Fruit fly (Drosophila melanogaster) whole organism, embryonic: ENCODE results near the gene Ir75b.

Experiments
- Antp ChIP-seq: fragments of 200-800 bp; sonication (Bioruptor generic); optimal IDR thresholded peaks from 3 replicates; lab custom pipeline; 2016; ENCODE audit warnings: missing biosample characterization, missing genetic modification characterization
- Awh ChIP-seq: fragments of 200-800 bp; sonication (Bioruptor generic); IDR thresholded peaks from 2 replicates; pipeline ENCODE4, ENCODE4 v1.3.6; 2022; ENCODE audit warnings: missing biosample characterization, missing genetic modification characterization
- Bdp1 ChIP-seq: fragments of 200-800 bp; sonication (Bioruptor generic); optimal IDR thresholded peaks from 3 replicates; lab custom pipeline; 2016; ENCODE audit warnings: missing biosample characterization, missing genetic modification characterization
- BtbVII ChIP-seq: fragments of 200-800 bp; sonication (Bioruptor generic); optimal IDR thresholded peaks from 3 replicates; lab custom pipeline; 2017; ENCODE audit warnings: missing biosample characterization, mild to moderate bottlenecking, missing genetic modification characterization
- CG10209 ChIP-seq: fragments of 200-800 bp; sonication (Bioruptor generic); optimal IDR thresholded peaks from 3 replicates; lab custom pipeline; 2017; ENCODE audit warnings: missing biosample characterization, mild to moderate bottlenecking, missing genetic modification characterization, missing genetic modification reagents
- CG11456 ChIP-seq: fragments of 200-800 bp; sonication (Bioruptor generic); IDR thresholded peaks from 3 replicates; pipeline ENCODE4 v1.3.6; 2022; ENCODE audit warnings: missing biosample characterization, missing genetic modification characterization
- CG12659 ChIP-seq: fragments of 200-800 bp; sonication (Bioruptor generic); optimal IDR thresholded peaks from 3 replicates; lab custom pipeline; 2017; ENCODE audit warnings: mild to moderate bottlenecking, missing biosample characterization, missing genetic modification reagents, missing genetic modification characterization
- CG15479 ChIP-seq: fragments of 200-800 bp; sonication (Bioruptor generic); optimal IDR thresholded peaks from 3 replicates; lab custom pipeline; 2019; ENCODE audit warnings: missing biosample characterization, mild to moderate bottlenecking, missing genetic modification characterization, moderate library complexity
- CG1602 ChIP-seq: fragments of 200-800 bp; sonication (Bioruptor generic); optimal IDR thresholded peaks from 3 replicates; lab custom pipeline; 2016; ENCODE audit warnings: missing biosample characterization, missing genetic modification characterization
- CG1603 ChIP-seq: fragments of 200-800 bp; sonication (Bioruptor generic); optimal IDR thresholded peaks from 2 replicates; lab custom pipeline; 2019; ENCODE audit warnings: missing biosample characterization, mild to moderate bottlenecking, missing genetic modification characterization, moderate library complexity
- CG17802 ChIP-seq: fragments of 200-800 bp; sonication (Bioruptor generic); optimal IDR thresholded peaks from 2 replicates; lab custom pipeline; 2018; ENCODE audit warnings: missing biosample characterization, mild to moderate bottlenecking, missing genetic modification characterization, moderate library complexity
- CG2202 ChIP-seq: fragments of 200-800 bp; sonication (Bioruptor generic); optimal IDR thresholded peaks from 2 replicates; lab custom pipeline; 2018; ENCODE audit warnings: missing biosample characterization, mild to moderate bottlenecking, missing genetic modification characterization
- CG3163 ChIP-seq: fragments of 200-800 bp; sonication (Bioruptor generic); optimal IDR thresholded peaks from 3 replicates; lab custom pipeline; 2016; ENCODE audit warnings: missing biosample characterization, missing genetic modification characterization
- CG3281 ChIP-seq: fragments of 200-800 bp; sonication (Bioruptor generic); optimal IDR thresholded peaks from 3 replicates; lab custom pipeline; 2017; ENCODE audit warnings: missing biosample characterization, mild to moderate bottlenecking, missing genetic modification characterization
- CG43689 ChIP-seq: fragments of 200-800 bp; sonication (Bioruptor generic); IDR thresholded peaks from 2 replicates; pipeline ENCODE4 v1.3.6; 2022; ENCODE audit warnings: missing biosample characterization, missing genetic modification characterization
- CG5180 ChIP-seq: fragments of 200-800 bp; sonication (Bioruptor generic); optimal IDR thresholded peaks from 3 replicates; lab custom pipeline; 2017; ENCODE audit warnings: missing biosample characterization, missing genetic modification characterization, mild to moderate bottlenecking, moderate library complexity, missing genetic modification reagents
- CG6765 ChIP-seq: fragments of 200-800 bp; sonication (Bioruptor generic); optimal IDR thresholded peaks from 3 replicates; lab custom pipeline; 2017; ENCODE audit warnings: missing biosample characterization, mild to moderate bottlenecking, missing genetic modification characterization
- CG6854 ChIP-seq: fragments of 200-800 bp; sonication (Bioruptor generic); optimal IDR thresholded peaks from 3 replicates; lab custom pipeline; 2017; ENCODE audit warnings: missing biosample characterization, mild to moderate bottlenecking, missing genetic modification characterization
- CG7271 ChIP-seq: fragments of 200-800 bp; sonication (Bioruptor generic); optimal IDR thresholded peaks from 2 replicates; lab custom pipeline; 2018; ENCODE audit warnings: missing biosample characterization, mild to moderate bottlenecking, missing genetic modification characterization, moderate library complexity
- CG7357 ChIP-seq: fragments of 200-800 bp; sonication (Bioruptor generic); IDR thresholded peaks from 3 replicates; pipeline ENCODE4 v1.3.6; 2022; ENCODE audit warnings: missing biosample characterization, missing genetic modification characterization
- CG7928 ChIP-seq: fragments of 200-800 bp; sonication (Bioruptor generic); optimal IDR thresholded peaks from 2 replicates; lab custom pipeline; 2017; ENCODE audit warnings: missing biosample characterization, mild to moderate bottlenecking, missing genetic modification characterization
- CG8089 ChIP-seq: fragments of 200-800 bp; sonication (Bioruptor generic); optimal IDR thresholded peaks from 3 replicates; lab custom pipeline; 2016; ENCODE audit warnings: missing biosample characterization, missing genetic modification characterization
- CHES-1-like ChIP-seq: fragments of 200-800 bp; sonication (Bioruptor generic); optimal IDR thresholded peaks from 2 replicates; lab custom pipeline; 2016; ENCODE audit warnings: missing biosample characterization, missing genetic modification characterization
- Camta ChIP-seq: fragments of 200-800 bp; sonication (Bioruptor generic); optimal IDR thresholded peaks from 2 replicates; lab custom pipeline; 2016; ENCODE audit warnings: missing biosample characterization, missing genetic modification characterization
- Chrac-16 ChIP-seq: fragments of 200-800 bp; sonication (Bioruptor generic); optimal IDR thresholded peaks from 3 replicates; lab custom pipeline; 2016; ENCODE audit warnings: missing biosample characterization, missing genetic modification characterization
- Dbx ChIP-seq: fragments of 200-800 bp; sonication (Bioruptor generic); IDR thresholded peaks from 3 replicates; pipeline ENCODE4 v1.3.6; 2022; ENCODE audit warnings: missing biosample characterization, missing genetic modification characterization
- Dip3 ChIP-seq: fragments of 200-800 bp; sonication (Bioruptor generic); optimal IDR thresholded peaks from 3 replicates; lab custom pipeline; 2016; ENCODE audit warnings: missing biosample characterization, missing genetic modification characterization
- HLHmδ ChIP-seq: fragments of 200-800 bp; sonication (Bioruptor generic); optimal IDR thresholded peaks from 2 replicates; lab custom pipeline; 2018; ENCODE audit warnings: missing biosample characterization, mild to moderate bottlenecking, missing genetic modification characterization, moderate library complexity
- Lim3 ChIP-seq: fragments of 200-800 bp; sonication (Bioruptor generic); IDR thresholded peaks from 2 replicates; pipeline ENCODE4 v1.3.6; 2022; ENCODE audit warnings: missing biosample characterization, missing genetic modification characterization
- MTF-1 ChIP-seq: fragments of 200-800 bp; sonication (Bioruptor generic); optimal IDR thresholded peaks from 2 replicates; lab custom pipeline; 2018; ENCODE audit warnings: missing biosample characterization, mild to moderate bottlenecking, missing genetic modification characterization, borderline replicate concordance
- Max ChIP-seq: fragments of 200-800 bp; sonication (Bioruptor generic); optimal IDR thresholded peaks from 2 replicates; lab custom pipeline; 2016; ENCODE audit warnings: missing biosample characterization, mild to moderate bottlenecking, missing genetic modification characterization
- Stat92E ChIP-seq, 3 experiments: fragments of >200 bp in 2 of 3; fragments of 200-800 bp in 1 of 3; sonication (Bioruptor generic) in 1 of 3; optimal IDR thresholded peaks; 2 replicates each; lab custom pipeline; 2017 to 2019; ENCODE audit warnings: missing biosample characterization in 3 of 3, missing genetic modification characterization in 3 of 3, mild to moderate bottlenecking in 1 of 3, moderate library complexity in 1 of 3
- Xbp1 ChIP-seq: fragments of 200-800 bp; sonication (Bioruptor generic); optimal IDR thresholded peaks from 3 replicates; lab custom pipeline; 2016; ENCODE audit warnings: missing biosample characterization, mild to moderate bottlenecking, missing genetic modification characterization
- aop ChIP-seq: fragments of 200-800 bp; sonication (Bioruptor generic); IDR thresholded peaks from 2 replicates; pipeline ENCODE4 v1.3.6; 2022; ENCODE audit warnings: missing biosample characterization, missing genetic modification characterization
- ara ChIP-seq: fragments of 200-800 bp; sonication (Bioruptor generic); IDR thresholded peaks from 2 replicates; pipeline ENCODE4 v1.3.6; 2022; ENCODE audit warnings: missing biosample characterization, missing genetic modification characterization
- bcd ChIP-seq: fragments of 200-800 bp; sonication (Bioruptor generic); optimal IDR thresholded peaks from 2 replicates; lab custom pipeline; 2017; ENCODE audit warnings: missing biosample characterization, mild to moderate bottlenecking, missing genetic modification characterization
- cas ChIP-seq: fragments of 200-800 bp; sonication (Bioruptor generic); IDR thresholded peaks from 2 replicates; pipeline ENCODE4 v1.3.6; 2022; ENCODE audit warnings: missing biosample characterization, missing genetic modification characterization
- gcm ChIP-seq: fragments of 200-800 bp; sonication (Bioruptor generic); optimal IDR thresholded peaks from 2 replicates; lab custom pipeline; 2019; ENCODE audit warnings: missing biosample characterization, mild to moderate bottlenecking, missing genetic modification characterization, moderate library complexity
- gro ChIP-seq: fragments of 200-800 bp; sonication (Bioruptor generic); optimal IDR thresholded peaks from 2 replicates; lab custom pipeline; 2016; ENCODE audit warnings: missing biosample characterization, missing genetic modification characterization
- hkb ChIP-seq, 2 experiments: fragments of 200-800 bp in 1 of 2; fragments of >200 bp in 1 of 2; sonication (Bioruptor generic) in 1 of 2; IDR thresholded peaks in 1 of 2; optimal IDR thresholded peaks in 1 of 2; 2 replicates each; pipeline versions ENCODE4 v1.3.6 to Lab custom; 2017 to 2022; ENCODE audit warnings: missing biosample characterization in 1 of 2, missing genetic modification characterization in 1 of 2
- kay ChIP-seq: fragments of 200-800 bp; sonication (Bioruptor generic); optimal IDR thresholded peaks from 2 replicates; lab custom pipeline; 2016; ENCODE audit warnings: missing biosample characterization, missing genetic modification characterization
- knrl ChIP-seq: fragments of 200-800 bp; sonication (Bioruptor generic); IDR thresholded peaks from 3 replicates; pipeline ENCODE4 v1.3.6; 2022; ENCODE audit warnings: missing biosample characterization, missing genetic modification characterization; ENCODE audit not compliant: partially characterized antibody
- lola ChIP-seq, 3 experiments: fragments of >200 bp in 2 of 3; fragments of 200-800 bp in 1 of 3; sonication (Bioruptor generic) in 1 of 3; optimal IDR thresholded peaks; 2 replicates each; lab custom pipeline; 2017 to 2019; ENCODE audit warnings: missing biosample characterization in 3 of 3, missing genetic modification characterization in 3 of 3, mild to moderate bottlenecking in 1 of 3, moderate library complexity in 1 of 3
- mirr ChIP-seq: fragments of 200-800 bp; sonication (Bioruptor generic); optimal IDR thresholded peaks from 3 replicates; lab custom pipeline; 2018; ENCODE audit warnings: missing biosample characterization, mild to moderate bottlenecking, missing genetic modification characterization
- psq ChIP-seq: fragments of 200-800 bp; sonication (Bioruptor generic); optimal IDR thresholded peaks from 2 replicates; lab custom pipeline; 2017; ENCODE audit warnings: missing biosample characterization, missing genetic modification characterization
- sob ChIP-seq: fragments of 200-800 bp; sonication (Bioruptor generic); IDR thresholded peaks from 2 replicates; pipeline ENCODE4 v1.3.6; 2022; ENCODE audit warnings: missing biosample characterization, missing genetic modification characterization
- stwl ChIP-seq: fragments of 200-800 bp; sonication (Bioruptor generic); optimal IDR thresholded peaks from 3 replicates; lab custom pipeline; 2018; ENCODE audit warnings: missing biosample characterization, mild to moderate bottlenecking, missing genetic modification characterization, moderate library complexity
- vvl ChIP-seq: fragments of 200-800 bp; sonication (Bioruptor generic); IDR thresholded peaks from 2 replicates; pipeline ENCODE4 v1.3.6; 2022; ENCODE audit warnings: missing biosample characterization, missing genetic modification characterization
- zen ChIP-seq: fragments of 200-800 bp; sonication (Bioruptor generic); optimal IDR thresholded peaks from 3 replicates; lab custom pipeline; 2018; ENCODE audit warnings: missing biosample characterization, mild to moderate bottlenecking, missing genetic modification characterization, moderate library complexity

The Ir75b gene

dm6 chr3L:17802107-17802506 is 17.9 kb downstream of the Ir75b start, which contains the start of gene NUCB1 (continued):
- TF ChIP-seq CG5180 (GFP tag; lab: Kevin White, UChicago): no peak
- no peak for TF ChIP-seq hkb (optimal IDR thresholded peaks at IDR 0.05; lab: Kevin White, UChicago)
- TF ChIP-seq hkb (GFP tag; IDR thresholded peaks at IDR 0.05; lab: Robert Waterston, UW): peak; percentile 36; the same call in 1 of the 2 replicates
- TF ChIP-seq Dip3 (GFP tag; lab: Kevin White, UChicago): peak; percentile 43
- peak; percentile 26 for TF ChIP-seq CG7271
- no peak for TF ChIP-seq aop (GFP tag; lab: Robert Waterston, UW)
- TF ChIP-seq CG10209: peak; percentile 36
- TF ChIP-seq CG3281 (GFP tag; lab: Kevin White, UChicago): peak; percentile 39
- TF ChIP-seq lola (GFP tag; optimal IDR thresholded peaks at IDR 0.05; lab: Kevin White, UChicago): peak in 1 of 3 experiments; percentile 16
- peak; percentile 63 for TF ChIP-seq CG12659 (GFP tag; lab: Kevin White, UChicago)
- peak; percentile 36 for TF ChIP-seq CHES-1-like (GFP tag; lab: Kevin White, UChicago)
- TF ChIP-seq CG6854 (GFP tag; lab: Kevin White, UChicago): peak; percentile 11
- TF ChIP-seq Dbx (GFP tag; lab: Robert Waterston, UW): peak; percentile 69; the same call in 2 of the 3 replicates
- no peak for TF ChIP-seq cas
- peak; percentile 16 for TF ChIP-seq CG6765 (GFP tag; lab: Kevin White, UChicago)
- TF ChIP-seq Bdp1: peak; percentile 14
- TF ChIP-seq Awh (GFP tag; lab: Robert Waterston, UW): peak; percentile 36; the same call in 1 of the 2 replicates
- TF ChIP-seq Chrac-16 (GFP tag; lab: Kevin White, UChicago): peak; percentile 7
- peak; percentile 58 for TF ChIP-seq kay (GFP tag; lab: Kevin White, UChicago)
- TF ChIP-seq Antp (GFP tag; lab: Kevin White, UChicago): peak; percentile 5
- TF ChIP-seq gro: peak; percentile 71
- no peak for TF ChIP-seq psq
- TF ChIP-seq CG1603 (tag; lab: Kevin White, UChicago): peak; percentile 87
- TF ChIP-seq CG7928 (GFP tag; lab: Kevin White, UChicago): peak; percentile 0
- TF ChIP-seq CG8089 (GFP tag; lab: Kevin White, UChicago): peak; percentile 7
- peak; percentile 26 for TF ChIP-seq CG2202 (tag; lab: Kevin White, UChicago)
- TF ChIP-seq Camta: peak; percentile 15
- TF ChIP-seq CG15479 (GFP tag; lab: Kevin White, UChicago): peak; percentile 71
- no peak for TF ChIP-seq CG43689 (GFP tag; lab: Robert Waterston, UW)
- TF ChIP-seq CG11456 (GFP tag; lab: Robert Waterston, UW): peak; percentile 56; the same call in 1 of the 3 replicates
- TF ChIP-seq Max (GFP tag; lab: Kevin White, UChicago): peak; percentile 53
- TF ChIP-seq Lim3: no peak
- no peak for TF ChIP-seq CG7357 (GFP tag; lab: Robert Waterston, UW)
- peak; percentile 46 for TF ChIP-seq zen (tag; lab: Kevin White, UChicago)
- peak; percentile 20 for TF ChIP-seq CG1602 (GFP tag; lab: Kevin White, UChicago)
- no peak for TF ChIP-seq CG17802
- peak; percentile 68 for TF ChIP-seq sob (GFP tag; lab: Robert Waterston, UW)
- peak; percentile 97 for TF ChIP-seq stwl (tag; lab: Kevin White, UChicago)
- TF ChIP-seq knrl (GFP tag; lab: Robert Waterston, UW): peak; percentile 26; the same call in 1 of the 3 replicates
- TF ChIP-seq HLHmδ (GFP tag; lab: Kevin White, UChicago): no peak
- peak; percentile 18 for TF ChIP-seq CG3163 (GFP tag; lab: Kevin White, UChicago)
- peak; percentile 82 for TF ChIP-seq Xbp1
- TF ChIP-seq gcm: no peak
- TF ChIP-seq ara (GFP tag; lab: Robert Waterston, UW): peak; percentile 54
- TF ChIP-seq Stat92E (GFP tag; optimal IDR thresholded peaks at IDR 0.05; lab: Kevin White, UChicago): peak in 1 of 3 experiments; percentile 23
- TF ChIP-seq vvl: peak; percentile 45
- TF ChIP-seq MTF-1: peak; percentile 36
- peak; percentile 34 for TF ChIP-seq BtbVII
- peak; percentile 33 for TF ChIP-seq mirr
- peak; percentile 40 for TF ChIP-seq bcd
